Worm (Caenorhabditis elegans): Measurements from ENCODE around the gene perm-4.

DNA sequence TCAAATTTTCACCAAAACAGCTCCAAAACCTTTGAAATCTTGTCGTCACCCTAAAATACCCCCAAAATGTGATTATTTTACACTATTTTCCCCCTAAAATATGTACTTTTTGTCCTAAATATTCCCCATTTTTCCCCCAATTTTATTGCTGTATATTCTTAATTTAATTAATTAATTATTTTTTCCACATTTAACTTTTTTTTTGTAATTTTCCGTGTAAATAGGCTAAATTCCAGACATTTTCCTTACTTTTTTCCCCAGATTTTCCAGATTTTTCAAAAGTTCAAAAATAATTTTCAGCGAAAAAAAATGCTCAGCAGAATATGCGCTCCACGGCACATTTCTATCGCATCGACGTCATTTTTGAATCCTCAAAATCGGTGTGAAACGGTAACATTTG, 27.8 kb downstream of the perm-4 start, which contains the start of gene cox-18:
- TF ChIP-seq him-1 (tag; optimal IDR thresholded peaks at IDR 0.05) (no peak), dao-5 (tag; optimal IDR thresholded peaks at IDR 0.05) (no peak)

Measured in whole organism, L4/young adult.